Worm (Caenorhabditis elegans) whole organism, mixed stage, embryonic: Measurements from ENCODE around the gene erd-2.2.

Source experiments
- mep-1 ChIP-seq: fragments of 150-350 bp; optimal IDR thresholded peaks from 2 replicates; lab custom pipeline; 2017; ENCODE audit warnings: missing biosample characterization, missing genetic modification reagents, missing genetic modification characterization, inconsistent platforms
- unc-39 ChIP-seq: fragments of 150-350 bp; optimal IDR thresholded peaks from 2 replicates; lab custom pipeline; 2014; ENCODE audit warnings: missing biosample characterization, missing genetic modification characterization
- unc-62 ChIP-seq: fragments of 150-350 bp; optimal IDR thresholded peaks from 2 replicates; lab custom pipeline; 2014; ENCODE audit warnings: missing biosample characterization, missing genetic modification reagents, missing genetic modification characterization

ce11 chrIII:5883517-5883916 lies 23.3 kb upstream of the erd-2.2 start:
- TF ChIP-seq unc-62 (GFP tag; lab: Kevin White, UChicago) (no peak), mep-1 (tag; lab: Kevin White, UChicago) (no peak), unc-39 (no peak)
